Fruit fly (Drosophila melanogaster): ENCODE data around the gene Chsy.

Chsy gene

DNA sequence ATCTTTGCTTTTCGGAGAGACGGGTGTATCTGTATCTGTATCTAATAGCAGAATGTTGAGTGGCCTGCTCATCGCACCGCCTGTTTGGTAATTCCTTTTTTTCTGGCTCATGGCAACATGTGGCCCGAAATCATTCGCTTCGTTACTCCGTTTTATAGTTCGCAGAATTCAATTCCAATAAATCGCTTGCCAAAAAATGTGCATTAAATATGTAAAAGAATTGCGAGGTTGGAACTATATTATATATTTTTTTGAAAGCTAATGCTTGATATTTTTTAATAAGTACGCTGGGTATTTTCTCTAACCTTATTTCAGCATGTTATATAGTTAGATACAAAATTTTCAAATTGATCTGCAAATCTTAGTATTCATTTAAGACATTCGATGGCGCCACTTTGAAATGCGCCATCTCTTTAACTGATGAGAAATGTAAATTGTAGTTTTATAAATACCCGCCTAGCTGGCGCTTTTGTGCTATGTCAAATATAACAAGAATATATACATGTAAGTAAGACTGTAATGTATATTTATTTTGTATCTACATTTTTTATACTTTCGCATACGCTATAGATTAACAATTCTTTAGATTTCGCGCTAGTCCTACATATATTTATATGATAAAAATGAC lies 1.0 kb upstream of the Chsy start (continued):
- TF ChIP-seq CG11504 (tag; optimal IDR thresholded peaks at IDR 0.05): peak; percentile 93
- no peak for TF ChIP-seq Antp (GFP tag; optimal IDR thresholded peaks at IDR 0.05)
- no peak for TF ChIP-seq CG17612 (GFP tag; IDR thresholded peaks at IDR 0.05)
- no peak for TF ChIP-seq tup (GFP tag; optimal IDR thresholded peaks at IDR 0.05)
- no peak for TF ChIP-seq CG10267 (tag; optimal IDR thresholded peaks at IDR 0.05)
- no peak for TF ChIP-seq sqz (GFP tag; optimal IDR thresholded peaks at IDR 0.05)
- TF ChIP-seq Med (GFP tag): peak; percentile 75
- TF ChIP-seq PHDP (tag; optimal IDR thresholded peaks at IDR 0.05): peak; percentile 23
- TF ChIP-seq HmgZ (tag; optimal IDR thresholded peaks at IDR 0.05): peak; percentile 25
- TF ChIP-seq CG10565 (GFP tag; optimal IDR thresholded peaks at IDR 0.05): no peak
- no peak for TF ChIP-seq dimm (GFP tag; IDR thresholded peaks at IDR 0.05)
- peak; percentile 52 for TF ChIP-seq Sox102F (GFP tag; optimal IDR thresholded peaks at IDR 0.05)
- no peak for TF ChIP-seq CG9876 (GFP tag; optimal IDR thresholded peaks at IDR 0.05)
- TF ChIP-seq br (optimal IDR thresholded peaks at IDR 0.05): no peak
- TF ChIP-seq az2 (GFP tag; optimal IDR thresholded peaks at IDR 0.05): peak; percentile 30
- TF ChIP-seq Meics (GFP tag; optimal IDR thresholded peaks at IDR 0.05): peak; percentile 27
- peak; percentile 11 for TF ChIP-seq dmrt11E (tag; optimal IDR thresholded peaks at IDR 0.05)
- TF ChIP-seq Hsf (GFP tag; optimal IDR thresholded peaks at IDR 0.05): peak; percentile 30
- no peak for TF ChIP-seq NC2α (GFP tag; optimal IDR thresholded peaks at IDR 0.05)
- TF ChIP-seq CG13775 (GFP tag; optimal IDR thresholded peaks at IDR 0.05): no peak
- TF ChIP-seq chinmo (GFP tag; IDR thresholded peaks at IDR 0.05; ENCODE audit: partially characterized antibody): 0 out of 4 replicates have a peak, but pooled peaks have one; percentile 36
- peak; percentile 28; the same call in 1 of the 2 replicates for TF ChIP-seq ttk (GFP tag; IDR thresholded peaks at IDR 0.05)
- peak; percentile 21 for TF ChIP-seq NC2β (GFP tag; optimal IDR thresholded peaks at IDR 0.05)
- TF ChIP-seq Taf1 (GFP tag; IDR thresholded peaks at IDR 0.05): peak; percentile 34; the same call in 1 of the 2 replicates
- TF ChIP-seq slp2 (GFP tag; optimal IDR thresholded peaks at IDR 0.05): no peak
- TF ChIP-seq Bteb2 (GFP tag; optimal IDR thresholded peaks at IDR 0.05): no peak
- TF ChIP-seq Ptx1 (GFP tag; IDR thresholded peaks at IDR 0.05): peak; percentile 73
- TF ChIP-seq sens (GFP tag): peak; percentile 81
- TF ChIP-seq lmd (GFP tag; IDR thresholded peaks at IDR 0.05): peak; percentile 56; the same call in 1 of the 2 replicates
- TF ChIP-seq Hmx (GFP tag; optimal IDR thresholded peaks at IDR 0.05): no peak
- no peak for TF ChIP-seq CG17568 (GFP tag; optimal IDR thresholded peaks at IDR 0.05)
- TF ChIP-seq E2f2 (GFP tag; IDR thresholded peaks at IDR 0.05): peak; percentile 69
- peak; percentile 3 for TF ChIP-seq sug (tag; optimal IDR thresholded peaks at IDR 0.05)
- no peak for TF ChIP-seq CG8388 (GFP tag; optimal IDR thresholded peaks at IDR 0.05)
- TF ChIP-seq CG31224 (GFP tag; IDR thresholded peaks at IDR 0.05): no peak
- peak; percentile 97 for TF ChIP-seq CTCF (GFP tag; optimal IDR thresholded peaks at IDR 0.05)
- no peak for TF ChIP-seq Hand (GFP tag; optimal IDR thresholded peaks at IDR 0.05)
- TF ChIP-seq ERR (GFP tag; optimal IDR thresholded peaks at IDR 0.05): no peak
- TF ChIP-seq CkIIα-i1 (GFP tag; IDR thresholded peaks at IDR 0.05): no peak
- TF ChIP-seq lilli (GFP tag; optimal IDR thresholded peaks at IDR 0.05): peak; percentile 16
- no peak for TF ChIP-seq CG5180 (GFP tag; optimal IDR thresholded peaks at IDR 0.05)
- no peak for TF ChIP-seq CG11696 (GFP tag; IDR thresholded peaks at IDR 0.05)
- no peak for TF ChIP-seq Hey (tag; optimal IDR thresholded peaks at IDR 0.05)
- TF ChIP-seq cas (GFP tag; IDR thresholded peaks at IDR 0.05): no peak
- no peak for TF ChIP-seq luna (GFP tag; optimal IDR thresholded peaks at IDR 0.05)
- peak in 1 of 2 experiments; percentile 13 for TF ChIP-seq Pdp1 (GFP tag; optimal IDR thresholded peaks at IDR 0.05)
- no peak for TF ChIP-seq crol (GFP tag; IDR thresholded peaks at IDR 0.05)
- 0 out of 2 replicates have a peak, but pooled peaks have one; percentile 34 for TF ChIP-seq unc-4 (GFP tag; IDR thresholded peaks at IDR 0.05; ENCODE audit: partially characterized antibody)
- no peak for TF ChIP-seq Stat92E (GFP tag; optimal IDR thresholded peaks at IDR 0.05)
- TF ChIP-seq CG17328 (GFP tag; IDR thresholded peaks at IDR 0.05): peak; percentile 50; the same call in 1 of the 2 replicates
- TF ChIP-seq Rx (GFP tag; IDR thresholded peaks at IDR 0.05): peak; percentile 17; the same call in 1 of the 2 replicates

Measured in whole organism, embryonic.